Worm (Caenorhabditis elegans) whole organism, L1 larva: ENCODE data around the gene bmy-1.

ENCODE experiments used
- efl-3 ChIP-seq: fragments of 200-800 bp; sonication (Bioruptor generic); optimal IDR thresholded peaks from 2 replicates; lab custom pipeline; 2018; ENCODE audit warnings: mild to moderate bottlenecking, missing genetic modification characterization, missing compliant biosample characterization
- fkh-4 ChIP-seq: sonication (generic microtip); optimal IDR thresholded peaks from 2 replicates; lab custom pipeline; 2016; ENCODE audit warnings: missing compliant biosample characterization, missing genetic modification characterization, borderline replicate concordance
- lin-15B ChIP-seq: fragments of 150-350 bp; sonication (generic microtip); optimal IDR thresholded peaks from 3 replicates; lab custom pipeline; 2014; ENCODE audit warnings: missing biosample characterization, missing genetic modification characterization
- lin-39 ChIP-seq: fragments of 150-350 bp; optimal IDR thresholded peaks from 2 replicates; lab custom pipeline; 2014; ENCODE audit warnings: missing biosample characterization, missing genetic modification reagents, missing genetic modification characterization
- skn-1 ChIP-seq: fragments of 150-350 bp; optimal IDR thresholded peaks from 2 replicates; lab custom pipeline; 2014; ENCODE audit warnings: missing biosample characterization, missing genetic modification characterization
- snpc-4 ChIP-seq: fragments of 150-350 bp; optimal IDR thresholded peaks from 2 replicates; lab custom pipeline; 2014; ENCODE audit warnings: missing biosample characterization, missing genetic modification characterization
- sox-4 ChIP-seq: sonication (generic microtip); optimal IDR thresholded peaks from 2 replicates; lab custom pipeline; 2016; ENCODE audit warnings: missing genetic modification characterization, missing compliant biosample characterization
- unc-130 ChIP-seq: fragments of 150-350 bp; optimal IDR thresholded peaks from 2 replicates; lab custom pipeline; 2017; ENCODE audit warnings: missing biosample characterization, missing genetic modification characterization, inconsistent platforms
- unc-86 ChIP-seq: sonication (generic microtip); optimal IDR thresholded peaks from 2 replicates; lab custom pipeline; 2016; ENCODE audit warnings: missing genetic modification characterization, missing compliant biosample characterization

DNA sequence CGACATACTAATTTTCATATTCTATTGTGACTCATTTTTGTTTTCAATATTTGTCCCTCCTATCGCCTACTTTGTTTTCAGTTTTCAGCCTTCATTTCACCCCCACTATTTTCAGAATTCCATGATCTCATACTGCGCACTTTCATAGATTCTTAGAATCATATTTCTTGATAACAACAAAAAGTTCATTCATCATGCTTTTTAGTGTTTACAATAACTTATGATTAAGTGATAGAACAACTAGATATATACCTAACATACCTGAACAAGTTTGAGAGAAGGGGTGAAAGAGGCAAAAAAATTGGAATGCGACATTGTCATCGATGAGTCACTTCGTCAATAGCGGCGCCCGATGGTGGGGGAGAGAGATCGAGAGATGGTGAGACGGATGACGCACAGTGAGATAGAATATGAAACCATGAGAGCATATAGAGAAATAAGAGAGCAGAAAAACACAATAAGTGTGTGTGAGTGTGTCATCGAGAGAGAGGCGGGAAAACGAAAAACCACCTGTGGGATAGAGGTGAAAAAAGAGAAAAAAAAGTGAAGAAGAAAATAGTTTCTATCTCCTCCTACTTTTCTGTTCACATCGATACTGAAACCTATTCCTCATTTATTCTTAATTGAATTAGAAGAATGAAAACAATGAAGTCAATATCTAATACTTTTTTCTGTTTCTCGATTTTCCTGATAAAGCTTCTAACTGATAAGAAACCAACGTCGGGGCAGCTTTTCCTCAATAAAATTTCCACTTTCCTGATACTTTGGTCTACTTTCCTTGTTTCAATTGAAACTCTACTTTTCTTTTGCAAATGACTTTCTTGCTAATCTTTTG, 21.6 kb upstream of the bmy-1 start:
- TF ChIP-seq lin-39 (tag; lab: Kevin White, UChicago) (peak; percentile 20), skn-1 (tag; lab: Kevin White, UChicago) (peak; percentile 69), lin-15B (tag; lab: Kevin White, UChicago) (no peak), unc-86 (tag; lab: Kevin White, UChicago) (peak; percentile 59), efl-3 (GFP tag; lab: Kevin White, UChicago) (no peak), snpc-4 (tag; lab: Kevin White, UChicago) (no peak), sox-4 (tag; lab: Kevin White, UChicago) (no peak), fkh-4 (tag; lab: Kevin White, UChicago) (no peak), unc-130 (tag; lab: Kevin White, UChicago) (peak; percentile 52)
